Worm (Caenorhabditis elegans) whole organism, young adult: ENCODE results near the gene T04C10.3.

Experiments
- ama-1 ChIP-seq, 3 experiments: fragments of 150-350 bp in 1 of 3; sonication (generic microtip) in 2 of 3; optimal IDR thresholded peaks; 2 replicates each; lab custom pipeline; 2014 to 2018; ENCODE audit warnings: missing biosample characterization in 2 of 3, missing genetic modification characterization in 2 of 3, missing genetic modification reagents in 2 of 3
- bed-1 ChIP-seq: fragments of 200-800 bp; sonication (Bioruptor generic); IDR thresholded peaks from 2 replicates; pipeline ENCODE4 v1.3.6; 2022; ENCODE audit warnings: missing genetic modification reagents, missing genetic modification characterization, missing compliant biosample characterization
- ceh-27 ChIP-seq: fragments of 200-800 bp; sonication (Bioruptor generic); optimal IDR thresholded peaks from 2 replicates; lab custom pipeline; 2018; ENCODE audit warnings: mild to moderate bottlenecking, missing genetic modification characterization, moderate library complexity, missing compliant biosample characterization
- ztf-22 ChIP-seq: fragments of 200-800 bp; sonication (Bioruptor generic); optimal IDR thresholded peaks from 2 replicates; lab custom pipeline; 2018; ENCODE audit warnings: mild to moderate bottlenecking, missing genetic modification characterization, moderate library complexity, missing compliant biosample characterization

ce11 chrX:14786821-14787556 is 25.2 kb upstream of the T04C10.3 start:
- TF ChIP-seq ztf-22 (GFP tag; lab: Kevin White, UChicago) (no peak), ceh-27 (no peak), bed-1 (GFP tag; lab: Robert Waterston, UW) (no peak), ama-1 (optimal IDR thresholded peaks at IDR 0.05; lab: Kevin White, UChicago) (no peak), ama-1 (GFP tag; optimal IDR thresholded peaks at IDR 0.05; lab: Kevin White, UChicago) (no peak)
